Fruit fly (Drosophila melanogaster) whole organism, embryonic: Measurements from ENCODE around the gene lmd.

Experiments used
- Ada2b ChIP-seq: fragments of 200-800 bp; sonication (Bioruptor generic); IDR thresholded peaks from 2 replicates; pipeline ENCODE4 v1.3.6; 2022; ENCODE audit warnings: missing biosample characterization, missing genetic modification characterization
- Bteb2 ChIP-seq: fragments of 200-800 bp; sonication (Bioruptor generic); optimal IDR thresholded peaks from 2 replicates; lab custom pipeline; 2016; ENCODE audit warnings: missing biosample characterization, missing genetic modification characterization
- C15 ChIP-seq: fragments of 200-800 bp; sonication (Bioruptor generic); IDR thresholded peaks from 3 replicates; pipeline ENCODE4 v1.3.6; 2022; ENCODE audit warnings: missing biosample characterization, missing genetic modification characterization
- CG10462 ChIP-seq: fragments of 200-800 bp; sonication (Bioruptor generic); optimal IDR thresholded peaks from 2 replicates; lab custom pipeline; 2016; ENCODE audit warnings: missing biosample characterization, missing genetic modification characterization
- CG11247 ChIP-seq: fragments of 200-800 bp; sonication (Bioruptor generic); IDR thresholded peaks from 2 replicates; pipeline ENCODE4 v1.3.6; 2022; ENCODE audit warnings: missing biosample characterization, missing genetic modification characterization
- CG12155 ChIP-seq: fragments of 200-800 bp; sonication (Bioruptor generic); optimal IDR thresholded peaks from 3 replicates; lab custom pipeline; 2016; ENCODE audit warnings: missing biosample characterization, missing genetic modification characterization
- CG13775 ChIP-seq: fragments of 200-800 bp; sonication (Bioruptor generic); optimal IDR thresholded peaks from 3 replicates; lab custom pipeline; 2017; ENCODE audit warnings: missing biosample characterization, mild to moderate bottlenecking, missing genetic modification characterization
- CG14014 ChIP-seq: fragments of 200-800 bp; sonication (Bioruptor generic); IDR thresholded peaks from 2 replicates; pipeline ENCODE4 v1.3.6; 2022; ENCODE audit warnings: missing biosample characterization, missing genetic modification characterization
- CG14710 ChIP-seq: fragments of 200-800 bp; sonication (Bioruptor generic); optimal IDR thresholded peaks from 3 replicates; lab custom pipeline; 2019; ENCODE audit warnings: missing biosample characterization, mild to moderate bottlenecking, missing genetic modification characterization, moderate library complexity
- CG15479 ChIP-seq: fragments of 200-800 bp; sonication (Bioruptor generic); optimal IDR thresholded peaks from 3 replicates; lab custom pipeline; 2019; ENCODE audit warnings: missing biosample characterization, mild to moderate bottlenecking, missing genetic modification characterization, moderate library complexity
- CG15514 ChIP-seq: fragments of 200-800 bp; sonication (Bioruptor generic); optimal IDR thresholded peaks from 3 replicates; lab custom pipeline; 2017; ENCODE audit warnings: missing biosample characterization, missing genetic modification characterization, mild to moderate bottlenecking, moderate library complexity, missing genetic modification reagents
- CG17568 ChIP-seq: fragments of 200-800 bp; sonication (Bioruptor generic); optimal IDR thresholded peaks from 2 replicates; lab custom pipeline; 2018; ENCODE audit warnings: missing biosample characterization, mild to moderate bottlenecking, missing genetic modification characterization, moderate library complexity
- CG30020 ChIP-seq: fragments of 200-800 bp; optimal IDR thresholded peaks from 2 replicates; lab custom pipeline; 2019; ENCODE audit warnings: missing biosample characterization, mild to moderate bottlenecking, missing genetic modification characterization, moderate library complexity
- CG30403 ChIP-seq: fragments of 200-800 bp; sonication (Bioruptor generic); optimal IDR thresholded peaks from 3 replicates; lab custom pipeline; 2016; ENCODE audit warnings: missing biosample characterization, missing genetic modification characterization
- CG3847 ChIP-seq: fragments of 200-800 bp; sonication (Bioruptor generic); IDR thresholded peaks from 2 replicates; pipeline ENCODE4 v1.3.6; 2022; ENCODE audit warnings: missing biosample characterization, missing genetic modification characterization
- CG6654 ChIP-seq: fragments of 200-800 bp; sonication (Bioruptor generic); optimal IDR thresholded peaks from 2 replicates; lab custom pipeline; 2017; ENCODE audit warnings: missing biosample characterization, mild to moderate bottlenecking, missing genetic modification characterization
- CG6765 ChIP-seq: fragments of 200-800 bp; sonication (Bioruptor generic); optimal IDR thresholded peaks from 3 replicates; lab custom pipeline; 2017; ENCODE audit warnings: missing biosample characterization, mild to moderate bottlenecking, missing genetic modification characterization
- CG6791 ChIP-seq: fragments of 200-800 bp; sonication (Bioruptor generic); IDR thresholded peaks from 3 replicates; pipeline ENCODE4 v1.3.6; 2022; ENCODE audit warnings: missing biosample characterization, missing genetic modification characterization; ENCODE audit not compliant: partially characterized antibody
- CG6813 ChIP-seq: fragments of 200-800 bp; sonication (Bioruptor generic); optimal IDR thresholded peaks from 2 replicates; lab custom pipeline; 2017; ENCODE audit warnings: missing biosample characterization, missing genetic modification characterization, mild to moderate bottlenecking, moderate library complexity, missing genetic modification reagents
- CG6854 ChIP-seq: fragments of 200-800 bp; sonication (Bioruptor generic); optimal IDR thresholded peaks from 3 replicates; lab custom pipeline; 2017; ENCODE audit warnings: missing biosample characterization, mild to moderate bottlenecking, missing genetic modification characterization
- CG7357 ChIP-seq: fragments of 200-800 bp; sonication (Bioruptor generic); IDR thresholded peaks from 3 replicates; pipeline ENCODE4 v1.3.6; 2022; ENCODE audit warnings: missing biosample characterization, missing genetic modification characterization
- CG8089 ChIP-seq: fragments of 200-800 bp; sonication (Bioruptor generic); optimal IDR thresholded peaks from 3 replicates; lab custom pipeline; 2016; ENCODE audit warnings: missing biosample characterization, missing genetic modification characterization
- CG9609 ChIP-seq: fragments of 200-800 bp; sonication (Bioruptor generic); optimal IDR thresholded peaks from 3 replicates; lab custom pipeline; 2016; ENCODE audit warnings: missing biosample characterization, missing genetic modification characterization
- Chrac-16 ChIP-seq: fragments of 200-800 bp; sonication (Bioruptor generic); optimal IDR thresholded peaks from 3 replicates; lab custom pipeline; 2016; ENCODE audit warnings: missing biosample characterization, missing genetic modification characterization
- Deaf1 ChIP-seq: fragments of 200-800 bp; optimal IDR thresholded peaks from 3 replicates; lab custom pipeline; 2019; ENCODE audit warnings: missing biosample characterization, mild to moderate bottlenecking, missing genetic modification characterization, moderate library complexity
- ERR ChIP-seq: fragments of 200-800 bp; sonication (Bioruptor generic); optimal IDR thresholded peaks from 2 replicates; lab custom pipeline; 2016; ENCODE audit warnings: missing biosample characterization, missing genetic modification characterization
- Hand ChIP-seq: fragments of 200-800 bp; sonication (Bioruptor generic); optimal IDR thresholded peaks from 2 replicates; lab custom pipeline; 2017; ENCODE audit warnings: mild to moderate bottlenecking, missing biosample characterization, missing genetic modification reagents, missing genetic modification characterization
- HmgD ChIP-seq: fragments of 200-800 bp; sonication (Bioruptor generic); optimal IDR thresholded peaks from 3 replicates; lab custom pipeline; 2016; ENCODE audit warnings: missing biosample characterization, missing genetic modification characterization
- Hr51 ChIP-seq, 2 experiments: fragments of 200-800 bp; sonication (Bioruptor generic); optimal IDR thresholded peaks; 2 replicates in 1 of 2; 3 replicates in 1 of 2; lab custom pipeline; 2016 to 2018; ENCODE audit warnings: missing biosample characterization in 2 of 2, missing genetic modification characterization in 2 of 2, mild to moderate bottlenecking in 1 of 2, moderate library complexity in 1 of 2
- MTF-1 ChIP-seq: fragments of 200-800 bp; sonication (Bioruptor generic); optimal IDR thresholded peaks from 2 replicates; lab custom pipeline; 2018; ENCODE audit warnings: missing biosample characterization, mild to moderate bottlenecking, missing genetic modification characterization, borderline replicate concordance
- Mrtf ChIP-seq: fragments of 200-800 bp; sonication (Bioruptor generic); IDR thresholded peaks from 3 replicates; pipeline ENCODE4 v1.3.6; 2022; ENCODE audit warnings: missing biosample characterization, missing genetic modification characterization
- Side ChIP-seq: fragments of 200-800 bp; sonication (Bioruptor generic); optimal IDR thresholded peaks from 2 replicates; lab custom pipeline; 2016; ENCODE audit warnings: missing biosample characterization, missing genetic modification characterization
- Ssrp ChIP-seq: fragments of 200-800 bp; sonication (Bioruptor generic); optimal IDR thresholded peaks from 2 replicates; lab custom pipeline; 2018; ENCODE audit warnings: missing biosample characterization, mild to moderate bottlenecking, missing genetic modification characterization, moderate library complexity
- ash1 ChIP-seq: fragments of 200-800 bp; sonication (Bioruptor generic); optimal IDR thresholded peaks from 2 replicates; lab custom pipeline; 2018; ENCODE audit warnings: missing biosample characterization, mild to moderate bottlenecking, missing genetic modification characterization
- crp ChIP-seq, 2 experiments: fragments of 200-800 bp; sonication (Bioruptor generic); optimal IDR thresholded peaks; 2 replicates in 1 of 2; 3 replicates in 1 of 2; lab custom pipeline; 2017; ENCODE audit warnings: missing biosample characterization in 2 of 2, missing genetic modification characterization in 2 of 2, mild to moderate bottlenecking in 1 of 2, moderate library complexity in 1 of 2
- emc ChIP-seq: fragments of 200-800 bp; sonication (Bioruptor generic); optimal IDR thresholded peaks from 2 replicates; lab custom pipeline; 2016; ENCODE audit warnings: missing biosample characterization, missing genetic modification characterization
- ems ChIP-seq: fragments of 200-800 bp; sonication (Bioruptor generic); optimal IDR thresholded peaks from 3 replicates; lab custom pipeline; 2016; ENCODE audit warnings: missing biosample characterization, missing genetic modification characterization
- esg ChIP-seq: fragments of 200-800 bp; sonication (Bioruptor generic); conservative IDR thresholded peaks from 2 replicates; pipeline ENCODE4 v1.3.6; 2022; ENCODE audit warnings: missing biosample characterization, missing genetic modification characterization
- lov ChIP-seq, 2 experiments: fragments of 200-800 bp in 1 of 2; fragments of >200 bp in 1 of 2; sonication (Bioruptor generic) in 1 of 2; IDR thresholded peaks in 1 of 2; optimal IDR thresholded peaks in 1 of 2; 2 replicates in 1 of 2; 3 replicates in 1 of 2; pipeline versions ENCODE4 v1.3.6 to Lab custom; 2017 to 2022; ENCODE audit warnings: missing biosample characterization in 1 of 2, missing genetic modification characterization in 1 of 2
- mam ChIP-seq: fragments of 200-800 bp; sonication (Bioruptor generic); optimal IDR thresholded peaks from 3 replicates; lab custom pipeline; 2016; ENCODE audit warnings: missing biosample characterization, missing genetic modification characterization
- nmo ChIP-seq: fragments of 200-800 bp; sonication (Bioruptor generic); optimal IDR thresholded peaks from 2 replicates; lab custom pipeline; 2018; ENCODE audit warnings: missing biosample characterization, mild to moderate bottlenecking, missing genetic modification characterization, moderate library complexity
- pan ChIP-seq, 4 experiments: fragments of >200 bp in 3 of 4; fragments of 200-800 bp in 1 of 4; sonication (Bioruptor generic) in 1 of 4; optimal IDR thresholded peaks in 3 of 4; IDR thresholded peaks in 1 of 4; 2 replicates each; pipeline versions ENCODE4 v1.3.6 to Lab custom; 2017 to 2022; ENCODE audit warnings: missing biosample characterization in 2 of 4, missing genetic modification characterization in 2 of 4, mixed read lengths in 1 of 4
- pros ChIP-seq: fragments of 200-800 bp; sonication (Bioruptor generic); optimal IDR thresholded peaks from 3 replicates; lab custom pipeline; 2019; ENCODE audit warnings: missing biosample characterization, mild to moderate bottlenecking, missing genetic modification characterization, moderate library complexity
- rib ChIP-seq: fragments of 200-800 bp; sonication (Bioruptor generic); IDR thresholded peaks from 2 replicates; pipeline ENCODE4 v1.3.6; 2022; ENCODE audit warnings: missing biosample characterization, missing genetic modification characterization
- ro ChIP-seq: fragments of 200-800 bp; sonication (Bioruptor generic); IDR thresholded peaks from 2 replicates; pipeline ENCODE4 v1.3.6; 2022; ENCODE audit warnings: missing biosample characterization, missing genetic modification characterization
- row ChIP-seq: fragments of 200-800 bp; sonication (Bioruptor generic); IDR thresholded peaks from 3 replicates; pipeline ENCODE4 v1.3.6; 2022; ENCODE audit warnings: missing biosample characterization, missing genetic modification characterization
- sima ChIP-seq: fragments of 200-800 bp; sonication (Bioruptor generic); optimal IDR thresholded peaks from 2 replicates; lab custom pipeline; 2016; ENCODE audit warnings: missing biosample characterization, missing genetic modification characterization
- slp2 ChIP-seq: fragments of 200-800 bp; sonication (Bioruptor generic); optimal IDR thresholded peaks from 2 replicates; lab custom pipeline; 2016; ENCODE audit warnings: missing biosample characterization, missing genetic modification characterization
- tx ChIP-seq: fragments of 200-800 bp; sonication (Bioruptor generic); optimal IDR thresholded peaks from 2 replicates; lab custom pipeline; 2016; ENCODE audit warnings: missing biosample characterization, missing genetic modification characterization

Gene lmd

DNA sequence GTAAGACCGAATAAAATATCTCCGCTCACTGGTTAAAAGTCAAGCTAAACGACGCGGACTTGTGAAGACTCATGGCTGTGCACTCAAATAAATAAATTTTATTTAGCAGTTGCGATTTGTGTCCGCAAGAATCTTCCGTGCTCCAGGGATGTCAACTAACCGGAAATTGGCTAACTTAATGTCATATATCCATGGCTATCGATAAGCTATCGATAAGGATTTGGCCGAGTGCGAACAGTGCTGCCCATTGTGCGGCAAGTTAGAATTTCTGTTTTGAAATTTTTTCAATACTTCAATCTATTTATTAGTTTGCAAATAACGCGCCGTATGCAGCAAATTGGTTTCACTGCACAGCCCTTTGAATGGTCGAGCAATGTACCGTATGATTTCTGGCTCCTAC is 27.4 kb upstream of the lmd start, which contains the start of gene p53 (continued):
- TF ChIP-seq nmo (GFP tag; lab: Kevin White, UChicago) (peak; percentile 67), CG6854 (peak; percentile 56), emc (GFP tag; lab: Kevin White, UChicago) (peak; percentile 69), Hr51 (GFP tag; optimal IDR thresholded peaks at IDR 0.05; lab: Kevin White, UChicago) (peak; percentile 49 to 61), esg (GFP tag; lab: Robert Waterston, UW) (no peak), slp2 (peak; percentile 64), CG7357 (GFP tag; lab: Robert Waterston, UW) (no peak), CG15479 (GFP tag; lab: Kevin White, UChicago) (no peak), Chrac-16 (GFP tag; lab: Kevin White, UChicago) (peak; percentile 15), CG14014 (GFP tag; lab: Robert Waterston, UW) (peak; percentile 60; the same call in 1 of the 2 replicates), HmgD (peak; percentile 81), CG15514 (GFP tag; lab: Kevin White, UChicago) (peak; percentile 87), Deaf1 (tag; lab: Kevin White, UChicago) (peak; percentile 28), CG30403 (peak; percentile 57), ERR (GFP tag; lab: Kevin White, UChicago) (peak; percentile 32), CG12155 (peak; percentile 11), CG30020 (no peak), CG8089 (peak; percentile 70), ro (GFP tag; lab: Robert Waterston, UW) (no peak), row (GFP tag; lab: Robert Waterston, UW) (peak; percentile 55), pros (GFP tag; lab: Kevin White, UChicago) (no peak), Ssrp (peak; percentile 48), CG10462 (no peak), CG6654 (GFP tag; lab: Kevin White, UChicago) (peak; percentile 52), CG6765 (peak; percentile 88), CG13775 (peak; percentile 85), CG3847 (GFP tag; lab: Robert Waterston, UW) (peak; percentile 71), ems (GFP tag; lab: Kevin White, UChicago) (peak; percentile 66), CG6791 (peak; percentile 80), CG6813 (GFP tag; lab: Kevin White, UChicago) (peak; percentile 71), crp (GFP tag; optimal IDR thresholded peaks at IDR 0.05; lab: Kevin White, UChicago) (peak in 1 of 2 experiments; percentile 26), rib (GFP tag; lab: Robert Waterston, UW) (peak; percentile 33), Hand (GFP tag; lab: Kevin White, UChicago) (peak; percentile 35), Side (peak; percentile 71), Mrtf (GFP tag; lab: Robert Waterston, UW) (peak; percentile 42; the same call in 1 of the 3 replicates), ash1 (GFP tag; lab: Kevin White, UChicago) (peak; percentile 64), CG17568 (no peak), CG11247 (peak; percentile 87), C15 (0 out of 3 replicates have a peak, but pooled peaks have one; percentile 27), lov (optimal IDR thresholded peaks at IDR 0.05; lab: Kevin White, UChicago) (no peak), lov (GFP tag; IDR thresholded peaks at IDR 0.05; lab: Robert Waterston, UW) (peak; percentile 84; the same call in 2 of the 3 replicates), tx (GFP tag; lab: Kevin White, UChicago) (peak; percentile 12), CG14710 (tag; lab: Kevin White, UChicago) (peak; percentile 73), pan (optimal IDR thresholded peaks at IDR 0.05; lab: Kevin White, UChicago) (no peak), pan (GFP tag; optimal IDR thresholded peaks at IDR 0.05 in 1 of 2, IDR thresholded peaks at IDR 0.05 in 1 of 2) (peak in 1 of 2 experiments; percentile 73), mam (GFP tag; lab: Kevin White, UChicago) (peak; percentile 67), sima (GFP tag; lab: Kevin White, UChicago) (peak; percentile 16), Bteb2 (GFP tag; lab: Kevin White, UChicago) (peak; percentile 36), CG9609 (peak; percentile 66), MTF-1 (GFP tag; lab: Kevin White, UChicago) (peak; percentile 86), Ada2b (GFP tag; lab: Robert Waterston, UW) (peak; percentile 38; the same call in 1 of the 2 replicates)
